Fruit fly (Drosophila melanogaster) whole organism, embryonic: Measurements from ENCODE around the gene Cyp4d1.

Experiments
- Asciz ChIP-seq: fragments of 200-800 bp; sonication (Bioruptor generic); optimal IDR thresholded peaks from 2 replicates; lab custom pipeline; 2017; ENCODE audit warnings: missing biosample characterization, mild to moderate bottlenecking, missing genetic modification characterization, missing genetic modification reagents
- Awh ChIP-seq: fragments of 200-800 bp; sonication (Bioruptor generic); IDR thresholded peaks from 2 replicates; pipeline ENCODE4, ENCODE4 v1.3.6; 2022; ENCODE audit warnings: missing biosample characterization, missing genetic modification characterization
- CG10147 ChIP-seq: fragments of 200-800 bp; sonication (Bioruptor generic); optimal IDR thresholded peaks from 2 replicates; lab custom pipeline; 2019; ENCODE audit warnings: missing biosample characterization, mild to moderate bottlenecking, missing genetic modification characterization, moderate library complexity
- CG10209 ChIP-seq: fragments of 200-800 bp; sonication (Bioruptor generic); optimal IDR thresholded peaks from 3 replicates; lab custom pipeline; 2017; ENCODE audit warnings: missing biosample characterization, mild to moderate bottlenecking, missing genetic modification characterization, missing genetic modification reagents
- CG10274 ChIP-seq: fragments of 200-800 bp; sonication (Bioruptor generic); optimal IDR thresholded peaks from 3 replicates; lab custom pipeline; 2017; ENCODE audit warnings: missing biosample characterization, mild to moderate bottlenecking, missing genetic modification characterization
- CG11247 ChIP-seq: fragments of 200-800 bp; sonication (Bioruptor generic); IDR thresholded peaks from 2 replicates; pipeline ENCODE4 v1.3.6; 2022; ENCODE audit warnings: missing biosample characterization, missing genetic modification characterization
- CG11504 ChIP-seq: fragments of 200-800 bp; sonication (Bioruptor generic); optimal IDR thresholded peaks from 3 replicates; lab custom pipeline; 2019; ENCODE audit warnings: missing biosample characterization, mild to moderate bottlenecking, missing genetic modification characterization, moderate library complexity
- CG1233 ChIP-seq: fragments of 200-800 bp; sonication (Bioruptor generic); optimal IDR thresholded peaks from 4 replicates; lab custom pipeline; 2018; ENCODE audit warnings: missing biosample characterization, mild to moderate bottlenecking, missing genetic modification characterization
- CG17912 ChIP-seq: fragments of 200-800 bp; sonication (Bioruptor generic); optimal IDR thresholded peaks from 2 replicates; lab custom pipeline; 2018; ENCODE audit warnings: missing biosample characterization, mild to moderate bottlenecking, missing genetic modification characterization
- CG18476 ChIP-seq: fragments of 200-800 bp; sonication (Bioruptor generic); optimal IDR thresholded peaks from 2 replicates; lab custom pipeline; 2016; ENCODE audit warnings: missing biosample characterization, mild to moderate bottlenecking, missing genetic modification characterization
- CG30020 ChIP-seq: fragments of 200-800 bp; optimal IDR thresholded peaks from 2 replicates; lab custom pipeline; 2019; ENCODE audit warnings: missing biosample characterization, mild to moderate bottlenecking, missing genetic modification characterization, moderate library complexity
- CG31388 ChIP-seq: fragments of 200-800 bp; sonication (Bioruptor generic); optimal IDR thresholded peaks from 2 replicates; lab custom pipeline; 2016; ENCODE audit warnings: missing biosample characterization, missing genetic modification characterization
- CG32532 ChIP-seq: fragments of 200-800 bp; sonication (Bioruptor generic); IDR thresholded peaks from 2 replicates; pipeline ENCODE4 v1.3.6; 2022; ENCODE audit warnings: missing biosample characterization, missing genetic modification characterization
- CG4404 ChIP-seq: fragments of 200-800 bp; sonication (Bioruptor generic); IDR thresholded peaks from 2 replicates; pipeline ENCODE4 v1.3.6; 2022; ENCODE audit warnings: missing biosample characterization, missing genetic modification characterization
- CG4730 ChIP-seq: fragments of 200-800 bp; sonication (Bioruptor generic); IDR thresholded peaks from 2 replicates; pipeline ENCODE4 v1.3.6; 2022; ENCODE audit warnings: missing biosample characterization, missing genetic modification characterization
- CG7786 ChIP-seq: fragments of 200-800 bp; sonication (Bioruptor generic); optimal IDR thresholded peaks from 2 replicates; lab custom pipeline; 2016; ENCODE audit warnings: missing biosample characterization, missing genetic modification characterization
- CG8388 ChIP-seq: fragments of 200-800 bp; sonication (Bioruptor generic); optimal IDR thresholded peaks from 2 replicates; lab custom pipeline; 2019; ENCODE audit warnings: missing biosample characterization, mild to moderate bottlenecking, missing genetic modification characterization, moderate library complexity
- CHES-1-like ChIP-seq: fragments of 200-800 bp; sonication (Bioruptor generic); optimal IDR thresholded peaks from 2 replicates; lab custom pipeline; 2016; ENCODE audit warnings: missing biosample characterization, missing genetic modification characterization
- Dfd ChIP-seq, 2 experiments: fragments of >200 bp; optimal IDR thresholded peaks; 2 replicates each; lab custom pipeline; 2017; ENCODE audit warnings: missing biosample characterization in 2 of 2, missing genetic modification characterization in 2 of 2
- ERR ChIP-seq: fragments of 200-800 bp; sonication (Bioruptor generic); optimal IDR thresholded peaks from 2 replicates; lab custom pipeline; 2016; ENCODE audit warnings: missing biosample characterization, missing genetic modification characterization
- Ets97D ChIP-seq: fragments of 200-800 bp; sonication (Bioruptor generic); optimal IDR thresholded peaks from 3 replicates; lab custom pipeline; 2016; ENCODE audit warnings: missing biosample characterization, missing genetic modification characterization
- Hand ChIP-seq: fragments of 200-800 bp; sonication (Bioruptor generic); optimal IDR thresholded peaks from 2 replicates; lab custom pipeline; 2017; ENCODE audit warnings: mild to moderate bottlenecking, missing biosample characterization, missing genetic modification reagents, missing genetic modification characterization
- HmgD ChIP-seq: fragments of 200-800 bp; sonication (Bioruptor generic); optimal IDR thresholded peaks from 3 replicates; lab custom pipeline; 2016; ENCODE audit warnings: missing biosample characterization, missing genetic modification characterization
- HmgZ ChIP-seq: fragments of 200-800 bp; sonication (Bioruptor generic); optimal IDR thresholded peaks from 2 replicates; lab custom pipeline; 2018; ENCODE audit warnings: missing biosample characterization, mild to moderate bottlenecking, missing genetic modification characterization
- NC2α ChIP-seq: fragments of 200-800 bp; sonication (Bioruptor generic); optimal IDR thresholded peaks from 2 replicates; lab custom pipeline; 2016; ENCODE audit warnings: missing biosample characterization, missing genetic modification characterization
- Oaz ChIP-seq: fragments of 200-800 bp; sonication (Bioruptor generic); IDR thresholded peaks from 2 replicates; pipeline ENCODE4 v1.3.6; 2022; ENCODE audit warnings: missing biosample characterization, missing genetic modification characterization
- Poxn ChIP-seq: fragments of 200-800 bp; sonication (Bioruptor generic); IDR thresholded peaks from 2 replicates; pipeline ENCODE4 v1.3.6; 2022; ENCODE audit warnings: missing biosample characterization, missing genetic modification characterization
- Ssrp ChIP-seq: fragments of 200-800 bp; sonication (Bioruptor generic); optimal IDR thresholded peaks from 2 replicates; lab custom pipeline; 2018; ENCODE audit warnings: missing biosample characterization, mild to moderate bottlenecking, missing genetic modification characterization, moderate library complexity
- YL-1 ChIP-seq: fragments of 200-800 bp; sonication (Bioruptor generic); optimal IDR thresholded peaks from 3 replicates; lab custom pipeline; 2017; ENCODE audit warnings: missing biosample characterization, mild to moderate bottlenecking, missing genetic modification characterization
- abd-A ChIP-seq: fragments of 200-800 bp; sonication (Bioruptor generic); optimal IDR thresholded peaks from 3 replicates; lab custom pipeline; 2019; ENCODE audit warnings: missing biosample characterization, mild to moderate bottlenecking, missing genetic modification characterization, moderate library complexity
- az2 ChIP-seq: fragments of 200-800 bp; sonication (Bioruptor generic); optimal IDR thresholded peaks from 3 replicates; lab custom pipeline; 2016; ENCODE audit warnings: missing biosample characterization, missing genetic modification characterization
- bcd ChIP-seq: fragments of 200-800 bp; sonication (Bioruptor generic); optimal IDR thresholded peaks from 2 replicates; lab custom pipeline; 2017; ENCODE audit warnings: missing biosample characterization, mild to moderate bottlenecking, missing genetic modification characterization
- br ChIP-seq: fragments of >200 bp; optimal IDR thresholded peaks from 2 replicates; lab custom pipeline; 2017
- cato ChIP-seq: fragments of 200-800 bp; sonication (Bioruptor generic); optimal IDR thresholded peaks from 2 replicates; lab custom pipeline; 2016; ENCODE audit warnings: missing biosample characterization, missing genetic modification characterization, borderline replicate concordance
- chm ChIP-seq: fragments of 200-800 bp; sonication (Bioruptor generic); IDR thresholded peaks from 2 replicates; pipeline ENCODE4 v1.3.6; 2022; ENCODE audit warnings: missing biosample characterization, missing genetic modification characterization
- crp ChIP-seq, 2 experiments: fragments of 200-800 bp; sonication (Bioruptor generic); optimal IDR thresholded peaks; 2 replicates in 1 of 2; 3 replicates in 1 of 2; lab custom pipeline; 2017; ENCODE audit warnings: missing biosample characterization in 2 of 2, missing genetic modification characterization in 2 of 2, mild to moderate bottlenecking in 1 of 2, moderate library complexity in 1 of 2
- eve ChIP-seq, 2 experiments: fragments of >200 bp; optimal IDR thresholded peaks; 2 replicates each; lab custom pipeline; 2017; ENCODE audit warnings: missing biosample characterization in 2 of 2, missing genetic modification characterization in 2 of 2
- fru ChIP-seq: fragments of >200 bp; optimal IDR thresholded peaks from 2 replicates; lab custom pipeline; 2017
- gro ChIP-seq: fragments of 200-800 bp; sonication (Bioruptor generic); optimal IDR thresholded peaks from 2 replicates; lab custom pipeline; 2016; ENCODE audit warnings: missing biosample characterization, missing genetic modification characterization
- gsb ChIP-seq: fragments of 200-800 bp; sonication (Bioruptor generic); IDR thresholded peaks from 2 replicates; pipeline ENCODE4 v1.3.6; 2022; ENCODE audit warnings: missing biosample characterization, missing genetic modification characterization
- ham ChIP-seq: fragments of 200-800 bp; sonication (Bioruptor generic); IDR thresholded peaks from 2 replicates; pipeline ENCODE4 v1.3.6; 2022; ENCODE audit warnings: missing biosample characterization, missing genetic modification characterization
- kah ChIP-seq: fragments of 200-800 bp; sonication (Bioruptor generic); optimal IDR thresholded peaks from 2 replicates; lab custom pipeline; 2018; ENCODE audit warnings: missing biosample characterization, mild to moderate bottlenecking, missing genetic modification characterization
- kni ChIP-seq: fragments of 200-800 bp; sonication (Bioruptor generic); optimal IDR thresholded peaks from 3 replicates; lab custom pipeline; 2017; ENCODE audit warnings: mild to moderate bottlenecking, missing biosample characterization, missing genetic modification reagents, missing genetic modification characterization
- nom ChIP-seq: fragments of 200-800 bp; sonication (Bioruptor generic); optimal IDR thresholded peaks from 2 replicates; lab custom pipeline; 2017; ENCODE audit warnings: missing biosample characterization, missing genetic modification characterization, mild to moderate bottlenecking, moderate library complexity, missing genetic modification reagents
- psq ChIP-seq: fragments of 200-800 bp; sonication (Bioruptor generic); optimal IDR thresholded peaks from 2 replicates; lab custom pipeline; 2017; ENCODE audit warnings: missing biosample characterization, missing genetic modification characterization
- scrt ChIP-seq: fragments of 200-800 bp; sonication (Bioruptor generic); optimal IDR thresholded peaks from 2 replicates; lab custom pipeline; 2018; ENCODE audit warnings: missing biosample characterization, mild to moderate bottlenecking, missing genetic modification characterization, moderate library complexity
- sens-2 ChIP-seq: fragments of 200-800 bp; sonication (Bioruptor generic); IDR thresholded peaks from 2 replicates; pipeline ENCODE4 v1.3.6; 2022; ENCODE audit warnings: missing biosample characterization, missing genetic modification characterization
- seq ChIP-seq: fragments of 200-800 bp; sonication (Bioruptor generic); IDR thresholded peaks from 2 replicates; pipeline ENCODE4 v1.3.6; 2022; ENCODE audit warnings: missing biosample characterization, missing genetic modification characterization
- sr ChIP-seq: fragments of 200-800 bp; sonication (Bioruptor generic); IDR thresholded peaks from 3 replicates; pipeline ENCODE4 v1.3.6; 2022; ENCODE audit warnings: missing biosample characterization, missing genetic modification characterization
- tio ChIP-seq: fragments of 200-800 bp; sonication (Bioruptor generic); optimal IDR thresholded peaks from 2 replicates; lab custom pipeline; 2017; ENCODE audit warnings: missing biosample characterization, missing genetic modification characterization, inconsistent platforms

Cyp4d1 gene

dm6 chrX:2134965-2135758 is 26.8 kb downstream of the Cyp4d1 start (continued):
- TF ChIP-seq CG7786 (GFP tag; lab: Kevin White, UChicago) (peak; percentile 84), Awh (peak; percentile 71; the same call in 1 of the 2 replicates), scrt (GFP tag; lab: Kevin White, UChicago) (peak; percentile 85), br (no peak), HmgZ (tag; lab: Kevin White, UChicago) (peak; percentile 93), eve (GFP tag; optimal IDR thresholded peaks at IDR 0.05; lab: Kevin White, UChicago) (no peak), tio (GFP tag; lab: Kevin White, UChicago) (peak; percentile 81), seq (GFP tag; lab: Robert Waterston, UW) (peak; percentile 90), CG4730 (GFP tag; lab: Robert Waterston, UW) (peak; percentile 68), fru (lab: Kevin White, UChicago) (no peak), gro (GFP tag; lab: Kevin White, UChicago) (peak; percentile 69), CG32532 (GFP tag; lab: Robert Waterston, UW) (peak; percentile 88), ERR (GFP tag; lab: Kevin White, UChicago) (peak; percentile 70), nom (GFP tag; lab: Kevin White, UChicago) (peak; percentile 63), CG18476 (peak; percentile 89), chm (GFP tag; lab: Robert Waterston, UW) (peak; percentile 67), HmgD (GFP tag; lab: Kevin White, UChicago) (no peak), kni (GFP tag; lab: Kevin White, UChicago) (peak; percentile 81), YL-1 (peak; percentile 70), CG10274 (GFP tag; lab: Kevin White, UChicago) (peak; percentile 80), CG30020 (tag; lab: Kevin White, UChicago) (peak; percentile 64), NC2α (GFP tag; lab: Kevin White, UChicago) (peak; percentile 63), Oaz (GFP tag; lab: Robert Waterston, UW) (peak; percentile 76), CG8388 (GFP tag; lab: Kevin White, UChicago) (peak; percentile 91), CG17912 (GFP tag; lab: Kevin White, UChicago) (peak; percentile 42), CG10209 (GFP tag; lab: Kevin White, UChicago) (peak; percentile 90), gsb (GFP tag; lab: Robert Waterston, UW) (peak; percentile 77), Ssrp (peak; percentile 88), CG11504 (tag; lab: Kevin White, UChicago) (peak; percentile 93), cato (peak; percentile 67), Hand (peak; percentile 90), sr (GFP tag; lab: Robert Waterston, UW) (peak; percentile 69; the same call in 2 of the 3 replicates), az2 (GFP tag; lab: Kevin White, UChicago) (peak; percentile 85), sens-2 (GFP tag; lab: Robert Waterston, UW) (peak; percentile 78), Poxn (GFP tag; lab: Robert Waterston, UW) (no peak; the same call in 1 of the 2 replicates), ham (GFP tag; lab: Robert Waterston, UW) (no peak), CG11247 (GFP tag; lab: Robert Waterston, UW) (peak; percentile 78), Ets97D (GFP tag; lab: Kevin White, UChicago) (peak; percentile 65), psq (GFP tag; lab: Kevin White, UChicago) (peak; percentile 56), CG10147 (GFP tag; lab: Kevin White, UChicago) (peak; percentile 87), CHES-1-like (peak; percentile 75), CG1233 (GFP tag; lab: Kevin White, UChicago) (peak; percentile 91), Asciz (GFP tag; lab: Kevin White, UChicago) (peak; percentile 88), kah (GFP tag; lab: Kevin White, UChicago) (peak; percentile 79), Dfd (GFP tag; optimal IDR thresholded peaks at IDR 0.05; lab: Kevin White, UChicago) (no peak), crp (GFP tag; optimal IDR thresholded peaks at IDR 0.05; lab: Kevin White, UChicago) (peak in 1 of 2 experiments; percentile 45), abd-A (tag; lab: Kevin White, UChicago) (peak; percentile 77), CG4404 (GFP tag; lab: Robert Waterston, UW) (peak; percentile 76), CG31388 (GFP tag; lab: Kevin White, UChicago) (peak; percentile 36), bcd (GFP tag; lab: Kevin White, UChicago) (peak; percentile 84)
